Fruit fly (Drosophila melanogaster) whole organism, embryonic: ENCODE data around the gene CG5498.

Experiments used
- B-H1 ChIP-seq: fragments of 200-800 bp; sonication (Bioruptor generic); IDR thresholded peaks from 3 replicates; pipeline ENCODE4 v1.3.6; 2022; ENCODE audit warnings: missing biosample characterization, missing genetic modification characterization
- CG10979 ChIP-seq: fragments of 200-800 bp; sonication (Bioruptor generic); optimal IDR thresholded peaks from 2 replicates; lab custom pipeline; 2018; ENCODE audit warnings: missing biosample characterization, mild to moderate bottlenecking, missing genetic modification characterization, moderate library complexity
- CG13296 ChIP-seq: fragments of 200-800 bp; sonication (Bioruptor generic); optimal IDR thresholded peaks from 3 replicates; lab custom pipeline; 2018; ENCODE audit warnings: missing biosample characterization, mild to moderate bottlenecking, missing genetic modification characterization
- CG15073 ChIP-seq: fragments of 200-800 bp; sonication (Bioruptor generic); optimal IDR thresholded peaks from 2 replicates; lab custom pipeline; 2016; ENCODE audit warnings: missing biosample characterization, missing genetic modification characterization
- CG1529 ChIP-seq: fragments of 200-800 bp; sonication (Bioruptor generic); optimal IDR thresholded peaks from 3 replicates; lab custom pipeline; 2018; ENCODE audit warnings: missing biosample characterization, missing genetic modification characterization
- CG1603 ChIP-seq: fragments of 200-800 bp; sonication (Bioruptor generic); optimal IDR thresholded peaks from 2 replicates; lab custom pipeline; 2019; ENCODE audit warnings: missing biosample characterization, mild to moderate bottlenecking, missing genetic modification characterization, moderate library complexity
- CG17802 ChIP-seq: fragments of 200-800 bp; sonication (Bioruptor generic); optimal IDR thresholded peaks from 2 replicates; lab custom pipeline; 2018; ENCODE audit warnings: missing biosample characterization, mild to moderate bottlenecking, missing genetic modification characterization, moderate library complexity
- CG18011 ChIP-seq: fragments of 200-800 bp; sonication (Bioruptor generic); optimal IDR thresholded peaks from 2 replicates; lab custom pipeline; 2017; ENCODE audit warnings: missing biosample characterization, missing genetic modification characterization, mild to moderate bottlenecking, moderate library complexity, missing genotype
- CG18619 ChIP-seq: fragments of 200-800 bp; sonication (Bioruptor generic); optimal IDR thresholded peaks from 3 replicates; lab custom pipeline; 2017; ENCODE audit warnings: missing biosample characterization, mild to moderate bottlenecking, missing genetic modification characterization
- CG2199 ChIP-seq: fragments of 200-800 bp; sonication (Bioruptor generic); IDR thresholded peaks from 3 replicates; pipeline ENCODE4 v1.3.6; 2022; ENCODE audit warnings: missing biosample characterization, missing genetic modification characterization
- CG32532 ChIP-seq: fragments of 200-800 bp; sonication (Bioruptor generic); IDR thresholded peaks from 2 replicates; pipeline ENCODE4 v1.3.6; 2022; ENCODE audit warnings: missing biosample characterization, missing genetic modification characterization
- CG6689 ChIP-seq: fragments of 200-800 bp; sonication (Bioruptor generic); IDR thresholded peaks from 2 replicates; pipeline ENCODE4 v1.3.6; 2022; ENCODE audit warnings: missing biosample characterization, missing genetic modification characterization
- CG7372 ChIP-seq: fragments of 200-800 bp; sonication (Bioruptor generic); IDR thresholded peaks from 2 replicates; pipeline ENCODE4 v1.3.6; 2022; ENCODE audit warnings: missing biosample characterization, missing genetic modification characterization
- CG7786 ChIP-seq: fragments of 200-800 bp; sonication (Bioruptor generic); optimal IDR thresholded peaks from 2 replicates; lab custom pipeline; 2016; ENCODE audit warnings: missing biosample characterization, missing genetic modification characterization
- CG8290 ChIP-seq, 3 experiments: fragments of 200-800 bp; sonication (Bioruptor generic); optimal IDR thresholded peaks; 2 replicates each; lab custom pipeline; 2016 to 2019; ENCODE audit warnings: missing biosample characterization in 3 of 3, missing genetic modification characterization in 3 of 3, mild to moderate bottlenecking in 2 of 3, moderate library complexity in 1 of 3
- CG8478 ChIP-seq: fragments of >200 bp; optimal IDR thresholded peaks from 2 replicates; lab custom pipeline; 2018
- CG8765 ChIP-seq: fragments of 200-800 bp; sonication (Bioruptor generic); IDR thresholded peaks from 2 replicates; pipeline ENCODE4 v1.3.6; 2022; ENCODE audit warnings: missing biosample characterization, missing genetic modification characterization
- CG8944 ChIP-seq: fragments of 200-800 bp; sonication (Bioruptor generic); optimal IDR thresholded peaks from 3 replicates; lab custom pipeline; 2016; ENCODE audit warnings: missing biosample characterization, missing genetic modification characterization
- Dad ChIP-seq: fragments of 200-800 bp; sonication (Bioruptor generic); optimal IDR thresholded peaks from 3 replicates; lab custom pipeline; 2016; ENCODE audit warnings: missing biosample characterization, missing genetic modification characterization
- Dp ChIP-seq: fragments of 200-800 bp; sonication (Bioruptor generic); optimal IDR thresholded peaks from 2 replicates; lab custom pipeline; 2018; ENCODE audit warnings: missing biosample characterization, mild to moderate bottlenecking, missing genetic modification characterization, moderate library complexity
- E2f2 ChIP-seq: fragments of 200-800 bp; sonication (Bioruptor generic); IDR thresholded peaks from 2 replicates; pipeline ENCODE4 v1.3.6; 2022; ENCODE audit warnings: missing biosample characterization, missing genetic modification characterization
- MBD-R2 ChIP-seq: fragments of 200-800 bp; sonication (Bioruptor generic); IDR thresholded peaks from 2 replicates; pipeline ENCODE4 v1.3.6; 2022; ENCODE audit warnings: missing biosample characterization, missing genetic modification characterization
- Med ChIP-seq: fragments of 200-800 bp; sonication (Bioruptor generic); peaks from one replicate; lab custom pipeline; 2016; ENCODE audit warnings: missing biosample characterization, missing genetic modification characterization, mild to moderate bottlenecking, inconsistent platforms, moderate library complexity
- Opbp ChIP-seq: fragments of 200-800 bp; sonication (Bioruptor generic); IDR thresholded peaks from 3 replicates; pipeline ENCODE4 v1.3.6; 2022; ENCODE audit warnings: missing biosample characterization, missing genetic modification characterization; ENCODE audit not compliant: partially characterized antibody
- Ptx1 ChIP-seq: fragments of 200-800 bp; sonication (Bioruptor generic); IDR thresholded peaks from 2 replicates; pipeline ENCODE4 v1.3.6; 2022; ENCODE audit warnings: missing biosample characterization, missing genetic modification characterization
- Six4 ChIP-seq: fragments of 200-800 bp; sonication (Bioruptor generic); optimal IDR thresholded peaks from 2 replicates; lab custom pipeline; 2016; ENCODE audit warnings: missing biosample characterization, missing genetic modification characterization
- Stat92E ChIP-seq, 3 experiments: fragments of >200 bp in 2 of 3; fragments of 200-800 bp in 1 of 3; sonication (Bioruptor generic) in 1 of 3; optimal IDR thresholded peaks; 2 replicates each; lab custom pipeline; 2017 to 2019; ENCODE audit warnings: missing biosample characterization in 3 of 3, missing genetic modification characterization in 3 of 3, mild to moderate bottlenecking in 1 of 3, moderate library complexity in 1 of 3
- Xrp1 ChIP-seq: fragments of 200-800 bp; sonication (Bioruptor generic); IDR thresholded peaks from 2 replicates; pipeline ENCODE4 v1.3.6; 2022; ENCODE audit warnings: missing biosample characterization, missing genetic modification characterization
- ci ChIP-seq: fragments of 200-800 bp; sonication (Bioruptor generic); IDR thresholded peaks from 3 replicates; pipeline ENCODE4 v1.3.6; 2022; ENCODE audit warnings: missing biosample characterization, missing genetic modification characterization
- corto ChIP-seq: fragments of 200-800 bp; sonication (Bioruptor generic); optimal IDR thresholded peaks from 2 replicates; lab custom pipeline; 2016; ENCODE audit warnings: missing biosample characterization, mild to moderate bottlenecking, missing genetic modification characterization, moderate library complexity
- cwo ChIP-seq: fragments of 200-800 bp; sonication (Bioruptor generic); optimal IDR thresholded peaks from 3 replicates; lab custom pipeline; 2017; ENCODE audit warnings: missing biosample characterization, missing genetic modification characterization, mild to moderate bottlenecking, moderate library complexity, missing genetic modification reagents
- eve ChIP-seq, 2 experiments: fragments of >200 bp; optimal IDR thresholded peaks; 2 replicates each; lab custom pipeline; 2017; ENCODE audit warnings: missing biosample characterization in 2 of 2, missing genetic modification characterization in 2 of 2
- ewg ChIP-seq: fragments of 200-800 bp; sonication (Bioruptor generic); optimal IDR thresholded peaks from 3 replicates; lab custom pipeline; 2017; ENCODE audit warnings: mild to moderate bottlenecking, missing biosample characterization, missing genetic modification reagents, missing genetic modification characterization
- gcm2 ChIP-seq: fragments of 200-800 bp; sonication (Bioruptor generic); optimal IDR thresholded peaks from 2 replicates; lab custom pipeline; 2016; ENCODE audit warnings: missing biosample characterization, missing genetic modification characterization
- jumu ChIP-seq: fragments of 200-800 bp; sonication (Bioruptor generic); optimal IDR thresholded peaks from 3 replicates; lab custom pipeline; 2016; ENCODE audit warnings: missing biosample characterization, missing genetic modification characterization
- otp ChIP-seq: fragments of 200-800 bp; sonication (Bioruptor generic); IDR thresholded peaks from 3 replicates; pipeline ENCODE4, ENCODE4 v1.3.6; 2022; ENCODE audit warnings: missing biosample characterization, missing genetic modification characterization
- pita ChIP-seq: fragments of 200-800 bp; sonication (Bioruptor generic); optimal IDR thresholded peaks from 2 replicates; lab custom pipeline; 2017; ENCODE audit warnings: missing biosample characterization, mild to moderate bottlenecking, missing genetic modification characterization
- pnt ChIP-seq: fragments of 200-800 bp; sonication (Bioruptor generic); optimal IDR thresholded peaks from 3 replicates; lab custom pipeline; 2016; ENCODE audit warnings: missing biosample characterization, missing genetic modification characterization
- pum ChIP-seq: fragments of 200-800 bp; sonication (Bioruptor generic); optimal IDR thresholded peaks from 2 replicates; lab custom pipeline; 2016; ENCODE audit warnings: missing biosample characterization, missing genetic modification characterization
- run ChIP-seq: fragments of 200-800 bp; sonication (Bioruptor generic); optimal IDR thresholded peaks from 3 replicates; lab custom pipeline; 2018; ENCODE audit warnings: missing biosample characterization, mild to moderate bottlenecking, missing genetic modification characterization
- sd ChIP-seq: fragments of 200-800 bp; sonication (Bioruptor generic); optimal IDR thresholded peaks from 3 replicates; lab custom pipeline; 2018; ENCODE audit warnings: missing biosample characterization, mild to moderate bottlenecking, missing genetic modification characterization, moderate library complexity
- seq ChIP-seq: fragments of 200-800 bp; sonication (Bioruptor generic); IDR thresholded peaks from 2 replicates; pipeline ENCODE4 v1.3.6; 2022; ENCODE audit warnings: missing biosample characterization, missing genetic modification characterization
- so ChIP-seq: fragments of 200-800 bp; sonication (Bioruptor generic); IDR thresholded peaks from 3 replicates; pipeline ENCODE4 v1.3.6; 2022; ENCODE audit warnings: missing biosample characterization, missing genetic modification characterization
- ssp ChIP-seq: fragments of 200-800 bp; sonication (Bioruptor generic); IDR thresholded peaks from 2 replicates; pipeline ENCODE4 v1.3.6; 2022; ENCODE audit warnings: missing biosample characterization, missing genetic modification characterization
- stwl ChIP-seq: fragments of 200-800 bp; sonication (Bioruptor generic); optimal IDR thresholded peaks from 3 replicates; lab custom pipeline; 2018; ENCODE audit warnings: missing biosample characterization, mild to moderate bottlenecking, missing genetic modification characterization, moderate library complexity
- tna ChIP-seq: fragments of 200-800 bp; sonication (Bioruptor generic); IDR thresholded peaks from 2 replicates; pipeline ENCODE4 v1.3.6; 2022; ENCODE audit warnings: missing biosample characterization, missing genetic modification characterization; ENCODE audit not compliant: partially characterized antibody
- trem ChIP-seq: fragments of 200-800 bp; optimal IDR thresholded peaks from 3 replicates; lab custom pipeline; 2019; ENCODE audit warnings: missing biosample characterization, mild to moderate bottlenecking, missing genetic modification characterization, moderate library complexity
- tx ChIP-seq: fragments of 200-800 bp; sonication (Bioruptor generic); optimal IDR thresholded peaks from 2 replicates; lab custom pipeline; 2016; ENCODE audit warnings: missing biosample characterization, missing genetic modification characterization
- zfh1 ChIP-seq: fragments of 200-800 bp; sonication (Bioruptor generic); IDR thresholded peaks from 3 replicates; pipeline ENCODE4 v1.3.6; 2022; ENCODE audit warnings: missing biosample characterization, missing genetic modification characterization

CG5498 gene

dm6 chr3L:20399550-20400109, 15.7 kb upstream of the CG5498 start (continued):
- TF ChIP-seq CG8765 (GFP tag; lab: Robert Waterston, UW), result peak; percentile 71; the same call in 1 of the 2 replicates
- TF ChIP-seq Dp (GFP tag; lab: Kevin White, UChicago), result peak; percentile 3
- TF ChIP-seq ewg, result peak; percentile 76
- TF ChIP-seq pum, result peak; percentile 56
- TF ChIP-seq Med (GFP tag; lab: Kevin White, UChicago), result peak; percentile 96
- TF ChIP-seq run (tag; lab: Kevin White, UChicago), result peak; percentile 86
- TF ChIP-seq jumu (GFP tag; lab: Kevin White, UChicago), result peak; percentile 52
- peak; percentile 23 for TF ChIP-seq CG17802 (tag; lab: Kevin White, UChicago)
- TF ChIP-seq sd, result peak; percentile 85
- TF ChIP-seq CG8290 (GFP tag; optimal IDR thresholded peaks at IDR 0.05; lab: Kevin White, UChicago), result peak; percentile 35
- TF ChIP-seq CG8290 (tag; optimal IDR thresholded peaks at IDR 0.05; lab: Kevin White, UChicago), result peak in 1 of 2 experiments; percentile 92
- TF ChIP-seq corto (GFP tag; lab: Kevin White, UChicago), result peak; percentile 83
- peak; percentile 76 for TF ChIP-seq ci
- peak; percentile 80 for TF ChIP-seq Six4
- no peak for TF ChIP-seq stwl
- TF ChIP-seq so, result peak; percentile 73
- peak; percentile 82 for TF ChIP-seq zfh1
- TF ChIP-seq pita, result no peak
- no peak for TF ChIP-seq Opbp
- no peak for TF ChIP-seq Stat92E (GFP tag; optimal IDR thresholded peaks at IDR 0.05; lab: Kevin White, UChicago)
- peak; percentile 53 for TF ChIP-seq trem (tag; lab: Kevin White, UChicago)
- peak; percentile 73 for TF ChIP-seq CG1603 (tag; lab: Kevin White, UChicago)
- TF ChIP-seq CG7786 (GFP tag; lab: Kevin White, UChicago), result peak; percentile 91
- peak; percentile 74; the same call in 1 of the 3 replicates for TF ChIP-seq otp
- peak; percentile 92 for TF ChIP-seq CG13296 (GFP tag; lab: Kevin White, UChicago)
- TF ChIP-seq Ptx1, result peak; percentile 92
- TF ChIP-seq CG15073, result peak; percentile 99
- peak; percentile 33 for TF ChIP-seq Dad (GFP tag; lab: Kevin White, UChicago)
- TF ChIP-seq CG7372 (GFP tag; lab: Robert Waterston, UW), result peak; percentile 75
- TF ChIP-seq cwo (GFP tag; lab: Kevin White, UChicago), result peak; percentile 85
- TF ChIP-seq CG8944 (GFP tag; lab: Kevin White, UChicago), result peak; percentile 72
- peak; percentile 60; the same call in 1 of the 2 replicates for TF ChIP-seq MBD-R2 (GFP tag; lab: Robert Waterston, UW)
- peak in 1 of 2 experiments; percentile 91 for TF ChIP-seq eve (GFP tag; optimal IDR thresholded peaks at IDR 0.05; lab: Kevin White, UChicago)
- TF ChIP-seq CG18619 (GFP tag; lab: Kevin White, UChicago), result peak; percentile 89
- TF ChIP-seq tna (GFP tag; lab: Robert Waterston, UW), result no peak
- peak; percentile 70 for TF ChIP-seq ssp
- peak; percentile 63 for TF ChIP-seq B-H1 (GFP tag; lab: Robert Waterston, UW)
- TF ChIP-seq E2f2 (GFP tag; lab: Robert Waterston, UW), result peak; percentile 64; the same call in 1 of the 2 replicates
- TF ChIP-seq gcm2 (GFP tag; lab: Kevin White, UChicago), result peak; percentile 66
- TF ChIP-seq CG8478 (lab: Kevin White, UChicago), result no peak
- TF ChIP-seq Xrp1 (GFP tag; lab: Robert Waterston, UW), result peak; percentile 86
- TF ChIP-seq CG1529 (GFP tag; lab: Kevin White, UChicago), result peak; percentile 74
- TF ChIP-seq CG6689 (GFP tag; lab: Robert Waterston, UW), result peak; percentile 88
- TF ChIP-seq CG10979, result peak; percentile 79
- TF ChIP-seq CG18011, result peak; percentile 65
- peak; percentile 60 for TF ChIP-seq pnt
- TF ChIP-seq CG32532 (GFP tag; lab: Robert Waterston, UW), result peak; percentile 91
- peak; percentile 84 for TF ChIP-seq seq
- TF ChIP-seq tx (GFP tag; lab: Kevin White, UChicago), result peak; percentile 74
- no peak; the same call in 1 of the 3 replicates for TF ChIP-seq CG2199 (GFP tag; lab: Robert Waterston, UW)
